Worm (Caenorhabditis elegans) whole organism, young adult: Measurements from ENCODE around the gene F53G2.13.

Experiments used
- C06A6.2 ChIP-seq: fragments of 200-800 bp; sonication (Bioruptor generic); conservative IDR thresholded peaks from 2 replicates; pipeline ENCODE4 v1.3.6; 2022; ENCODE audit warnings: missing genetic modification characterization, missing compliant biosample characterization
- ama-1 ChIP-seq, 3 experiments: fragments of 150-350 bp in 1 of 3; sonication (generic microtip) in 2 of 3; optimal IDR thresholded peaks; 2 replicates each; lab custom pipeline; 2014 to 2018; ENCODE audit warnings: missing biosample characterization in 2 of 3, missing genetic modification characterization in 2 of 3, missing genetic modification reagents in 2 of 3
- ceh-27 ChIP-seq: fragments of 200-800 bp; sonication (Bioruptor generic); optimal IDR thresholded peaks from 2 replicates; lab custom pipeline; 2018; ENCODE audit warnings: mild to moderate bottlenecking, missing genetic modification characterization, moderate library complexity, missing compliant biosample characterization
- him-1 ChIP-seq: sonication (generic microtip); optimal IDR thresholded peaks from 2 replicates; lab custom pipeline; 2016; ENCODE audit warnings: missing genotype, missing genetic modification reagents, missing genetic modification characterization, missing compliant biosample characterization
- hlh-26 ChIP-seq: fragments of 200-800 bp; sonication (Bioruptor generic); conservative IDR thresholded peaks from 2 replicates; pipeline ENCODE4 v1.3.6; 2022; ENCODE audit warnings: missing genetic modification reagents, missing genetic modification characterization, missing compliant biosample characterization
- let-526 ChIP-seq: fragments of 200-800 bp; sonication (Bioruptor generic); IDR thresholded peaks from 2 replicates; pipeline ENCODE4 v1.3.6; 2022; ENCODE audit warnings: missing genetic modification reagents, missing genetic modification characterization, missing compliant biosample characterization
- let-607 ChIP-seq, 2 experiments: fragments of 200-800 bp in 1 of 2; sonication (Bioruptor generic) in 1 of 2; sonication (generic microtip) in 1 of 2; optimal IDR thresholded peaks; 2 replicates each; lab custom pipeline; 2016 to 2018; ENCODE audit warnings: mild to moderate bottlenecking in 2 of 2, missing compliant biosample characterization in 2 of 2, missing genetic modification characterization in 2 of 2, moderate library complexity in 2 of 2, missing genotype in 1 of 2
- lin-26 ChIP-seq: fragments of 200-800 bp; sonication (Bioruptor generic); IDR thresholded peaks from 2 replicates; pipeline ENCODE4 v1.3.6; 2022; ENCODE audit warnings: missing genetic modification reagents, missing genetic modification characterization, missing compliant biosample characterization
- lsy-27 ChIP-seq: sonication (generic microtip); optimal IDR thresholded peaks from 2 replicates; lab custom pipeline; 2017; ENCODE audit warnings: missing genetic modification characterization, mild to moderate bottlenecking, missing compliant biosample characterization, antibody characterized with exemption, missing genotype, borderline replicate concordance; ENCODE audit not compliant: insufficient read depth
- madf-6 ChIP-seq: fragments of 200-800 bp; sonication (Bioruptor generic); IDR thresholded peaks from 2 replicates; pipeline ENCODE4 v1.3.6; 2022; ENCODE audit warnings: missing genetic modification reagents, missing genetic modification characterization, missing compliant biosample characterization
- nfya-1 ChIP-seq: sonication (generic microtip); optimal IDR thresholded peaks from 2 replicates; lab custom pipeline; 2017; ENCODE audit warnings: antibody characterized with exemption, missing compliant biosample characterization, missing genetic modification characterization, borderline replicate concordance; ENCODE audit not compliant: insufficient read depth
- nfya-2 ChIP-seq: fragments of 200-800 bp; sonication (Bioruptor generic); IDR thresholded peaks from 2 replicates; pipeline ENCODE4 v1.3.6; 2022; ENCODE audit warnings: missing genetic modification reagents, missing genetic modification characterization, missing compliant biosample characterization
- snpc-4 ChIP-seq, 5 experiments: fragments of 150-350 bp in 1 of 5; sonication (generic microtip) in 4 of 5; optimal IDR thresholded peaks; 2 replicates each; lab custom pipeline; 2014 to 2018; ENCODE audit warnings: missing genetic modification characterization in 5 of 5, missing biosample characterization in 3 of 5, antibody characterized with exemption in 2 of 5, mild to moderate bottlenecking in 2 of 5, missing compliant biosample characterization in 2 of 5, missing genotype in 2 of 5, moderate library complexity in 2 of 5, missing genetic modification reagents in 1 of 5

- no peak for TF ChIP-seq him-1 (tag; lab: Kevin White, UChicago)
- no peak for TF ChIP-seq ceh-27 (GFP tag; lab: Kevin White, UChicago)
- no peak for TF ChIP-seq C06A6.2 (GFP tag; lab: Robert Waterston, UW)
- TF ChIP-seq madf-6 (GFP tag; lab: Robert Waterston, UW): no peak
- no peak for TF ChIP-seq ama-1 (optimal IDR thresholded peaks at IDR 0.05; lab: Kevin White, UChicago)
- no peak for TF ChIP-seq ama-1 (GFP tag; optimal IDR thresholded peaks at IDR 0.05; lab: Kevin White, UChicago)
- TF ChIP-seq hlh-26 (GFP tag; lab: Robert Waterston, UW): no peak
- no peak for TF ChIP-seq let-607 (tag; optimal IDR thresholded peaks at IDR 0.05; lab: Kevin White, UChicago)
- no peak for TF ChIP-seq nfya-2 (GFP tag; lab: Robert Waterston, UW)
- no peak for TF ChIP-seq lin-26
- no peak for TF ChIP-seq lsy-27 (tag; lab: Kevin White, UChicago)
- no peak for TF ChIP-seq nfya-1 (tag; lab: Kevin White, UChicago)
- no peak for TF ChIP-seq let-526
- no peak for TF ChIP-seq snpc-4 (GFP tag; optimal IDR thresholded peaks at IDR 0.05; lab: Kevin White, UChicago)
- TF ChIP-seq snpc-4 (tag; optimal IDR thresholded peaks at IDR 0.05; lab: Kevin White, UChicago): no peak
Observed at ce11 chrII:2481621-2482020, 2.0 kb upstream of the F53G2.13 start, which contains the start of gene F53G2.2.
